Fruit fly (Drosophila melanogaster) whole organism, embryonic: ENCODE results near the gene Mocs2B.

Experiments used
- Abd-B ChIP-seq: fragments of 200-800 bp; sonication (Bioruptor generic); optimal IDR thresholded peaks from 2 replicates; lab custom pipeline; 2018; ENCODE audit warnings: missing biosample characterization, mild to moderate bottlenecking, missing genetic modification characterization, moderate library complexity
- Ada2b ChIP-seq: fragments of 200-800 bp; sonication (Bioruptor generic); IDR thresholded peaks from 2 replicates; pipeline ENCODE4 v1.3.6; 2022; ENCODE audit warnings: missing biosample characterization, missing genetic modification characterization
- CG11504 ChIP-seq: fragments of 200-800 bp; sonication (Bioruptor generic); optimal IDR thresholded peaks from 3 replicates; lab custom pipeline; 2019; ENCODE audit warnings: missing biosample characterization, mild to moderate bottlenecking, missing genetic modification characterization, moderate library complexity
- CG12659 ChIP-seq: fragments of 200-800 bp; sonication (Bioruptor generic); optimal IDR thresholded peaks from 3 replicates; lab custom pipeline; 2017; ENCODE audit warnings: mild to moderate bottlenecking, missing biosample characterization, missing genetic modification reagents, missing genetic modification characterization
- grau ChIP-seq: fragments of 200-800 bp; optimal IDR thresholded peaks from 3 replicates; lab custom pipeline; 2019; ENCODE audit warnings: missing biosample characterization, mild to moderate bottlenecking, missing genetic modification characterization, moderate library complexity
- inv ChIP-seq: fragments of 200-800 bp; sonication (Bioruptor generic); IDR thresholded peaks from 2 replicates; pipeline ENCODE4 v1.3.6; 2022; ENCODE audit warnings: missing biosample characterization, missing genetic modification characterization; ENCODE audit not compliant: partially characterized antibody
- kay ChIP-seq: fragments of 200-800 bp; sonication (Bioruptor generic); optimal IDR thresholded peaks from 2 replicates; lab custom pipeline; 2016; ENCODE audit warnings: missing biosample characterization, missing genetic modification characterization
- luna ChIP-seq: fragments of 200-800 bp; sonication (Bioruptor generic); optimal IDR thresholded peaks from 2 replicates; lab custom pipeline; 2016; ENCODE audit warnings: missing biosample characterization, missing genetic modification characterization
- psq ChIP-seq: fragments of 200-800 bp; sonication (Bioruptor generic); optimal IDR thresholded peaks from 2 replicates; lab custom pipeline; 2017; ENCODE audit warnings: missing biosample characterization, missing genetic modification characterization
- tio ChIP-seq: fragments of 200-800 bp; sonication (Bioruptor generic); optimal IDR thresholded peaks from 2 replicates; lab custom pipeline; 2017; ENCODE audit warnings: missing biosample characterization, missing genetic modification characterization, inconsistent platforms

DNA sequence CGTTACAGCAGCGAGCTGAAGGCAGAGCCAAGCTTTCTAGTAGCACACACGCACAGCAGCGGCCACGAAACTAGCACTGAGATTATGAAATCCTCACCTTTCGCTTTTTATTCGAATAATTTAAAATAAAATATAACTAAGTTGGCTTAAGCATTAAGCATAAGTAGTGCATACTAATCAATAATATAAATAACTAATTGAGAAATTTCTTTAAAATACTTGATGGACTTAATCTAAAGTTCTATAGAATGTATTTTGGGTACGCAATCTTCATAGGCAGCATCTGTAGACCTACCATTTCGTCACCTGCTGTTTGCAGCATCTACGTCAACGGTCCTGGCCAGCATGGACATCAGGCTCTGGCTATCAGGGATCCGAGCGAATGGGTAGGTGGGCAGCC is 25.2 kb upstream of the Mocs2B start:
- TF ChIP-seq CG11504 (tag; lab: Kevin White, UChicago) (peak; percentile 55), grau (peak; percentile 46), psq (GFP tag; lab: Kevin White, UChicago) (no peak), CG12659 (GFP tag; lab: Kevin White, UChicago) (no peak), tio (GFP tag; lab: Kevin White, UChicago) (no peak), Ada2b (GFP tag; lab: Robert Waterston, UW) (no peak), inv (GFP tag; lab: Robert Waterston, UW) (no peak), luna (GFP tag; lab: Kevin White, UChicago) (no peak), kay (GFP tag; lab: Kevin White, UChicago) (no peak), Abd-B (no peak)
